Worm (Caenorhabditis elegans) whole organism, young adult: ENCODE measurements around the gene ins-23.

Source experiments
- B0261.1 ChIP-seq: sonication (generic microtip); optimal IDR thresholded peaks from 2 replicates; lab custom pipeline; 2016; ENCODE audit warnings: mild to moderate bottlenecking, missing genetic modification characterization, moderate library complexity, missing compliant biosample characterization
- F10E7.11 ChIP-seq: sonication (generic microtip); optimal IDR thresholded peaks from 2 replicates; lab custom pipeline; 2017; ENCODE audit warnings: mild to moderate bottlenecking, missing genetic modification characterization, moderate library complexity, missing compliant biosample characterization
- F39B2.1 ChIP-seq: fragments of 200-800 bp; sonication (Bioruptor generic); IDR thresholded peaks from 2 replicates; pipeline ENCODE4 v1.3.6; 2022; ENCODE audit warnings: missing genetic modification reagents, missing genetic modification characterization, missing compliant biosample characterization
- F49E8.2 ChIP-seq: sonication (generic microtip); optimal IDR thresholded peaks from 3 replicates; lab custom pipeline; 2017; ENCODE audit warnings: missing genetic modification characterization, mild to moderate bottlenecking, missing compliant biosample characterization, antibody characterized with exemption, moderate library complexity; ENCODE audit not compliant: insufficient read depth
- T07F8.4 ChIP-seq: sonication (generic microtip); optimal IDR thresholded peaks from 2 replicates; lab custom pipeline; 2016; ENCODE audit warnings: mild to moderate bottlenecking, missing genetic modification characterization, moderate library complexity, missing compliant biosample characterization
- Y95B8A.8 ChIP-seq: fragments of 200-800 bp; sonication (Bioruptor generic); IDR thresholded peaks from 2 replicates; pipeline ENCODE4 v1.3.6; 2022; ENCODE audit warnings: missing genetic modification reagents, missing genetic modification characterization, missing compliant biosample characterization
- ama-1 ChIP-seq, 3 experiments: fragments of 150-350 bp in 1 of 3; sonication (generic microtip) in 2 of 3; optimal IDR thresholded peaks; 2 replicates each; lab custom pipeline; 2014 to 2018; ENCODE audit warnings: missing biosample characterization in 2 of 3, missing genetic modification characterization in 2 of 3, missing genetic modification reagents in 2 of 3
- aptf-2 ChIP-seq: fragments of 200-800 bp; sonication (Bioruptor generic); conservative IDR thresholded peaks from 2 replicates; pipeline ENCODE4 v1.3.6; 2022; ENCODE audit warnings: missing genetic modification reagents, missing genetic modification characterization, missing compliant biosample characterization
- attf-6 ChIP-seq: fragments of 200-800 bp; sonication (Bioruptor generic); IDR thresholded peaks from 2 replicates; pipeline ENCODE4 v1.3.6; 2022; ENCODE audit warnings: missing genetic modification reagents, missing genetic modification characterization, missing compliant biosample characterization
- cebp-1 ChIP-seq, 2 experiments: fragments of 200-800 bp in 1 of 2; sonication (Bioruptor generic) in 1 of 2; sonication (generic microtip) in 1 of 2; IDR thresholded peaks in 1 of 2; optimal IDR thresholded peaks in 1 of 2; 2 replicates each; pipeline versions ENCODE4 v1.3.6 to Lab custom; 2017 to 2022; ENCODE audit warnings: missing compliant biosample characterization in 2 of 2, missing genetic modification characterization in 2 of 2, mild to moderate bottlenecking in 1 of 2, missing genetic modification reagents in 1 of 2, moderate library complexity in 1 of 2
- ceh-58 ChIP-seq: fragments of 200-800 bp; sonication (Bioruptor generic); IDR thresholded peaks from 2 replicates; pipeline ENCODE4 v1.3.6; 2022; ENCODE audit warnings: missing genetic modification characterization, missing compliant biosample characterization
- chd-7 ChIP-seq: sonication (generic microtip); optimal IDR thresholded peaks from 2 replicates; lab custom pipeline; 2016; ENCODE audit warnings: mild to moderate bottlenecking, missing genetic modification characterization, moderate library complexity, missing compliant biosample characterization
- efl-1 ChIP-seq: fragments of 150-350 bp; optimal IDR thresholded peaks from 2 replicates; lab custom pipeline; 2014; ENCODE audit warnings: missing biosample characterization, missing genetic modification reagents, missing genetic modification characterization
- egl-44 ChIP-seq: fragments of 200-800 bp; sonication (Bioruptor generic); IDR thresholded peaks from 2 replicates; pipeline ENCODE4 v1.3.6; 2022; ENCODE audit warnings: missing genetic modification reagents, missing genetic modification characterization, missing compliant biosample characterization
- fkh-3 ChIP-seq: sonication (generic microtip); optimal IDR thresholded peaks from 2 replicates; lab custom pipeline; 2016; ENCODE audit warnings: mild to moderate bottlenecking, missing genetic modification characterization, missing compliant biosample characterization
- hsf-1 ChIP-seq: fragments of 200-800 bp; sonication (Bioruptor generic); IDR thresholded peaks from 2 replicates; pipeline ENCODE4 v1.3.6; 2022; ENCODE audit warnings: missing genetic modification reagents, missing genetic modification characterization, missing compliant biosample characterization
- lag-1 ChIP-seq: fragments of 200-800 bp; sonication (Bioruptor generic); IDR thresholded peaks from 2 replicates; pipeline ENCODE4 v1.3.6; 2022; ENCODE audit warnings: missing genetic modification reagents, missing genetic modification characterization, missing compliant biosample characterization
- let-607 ChIP-seq, 2 experiments: fragments of 200-800 bp in 1 of 2; sonication (Bioruptor generic) in 1 of 2; sonication (generic microtip) in 1 of 2; optimal IDR thresholded peaks; 2 replicates each; lab custom pipeline; 2016 to 2018; ENCODE audit warnings: mild to moderate bottlenecking in 2 of 2, missing compliant biosample characterization in 2 of 2, missing genetic modification characterization in 2 of 2, moderate library complexity in 2 of 2, missing genotype in 1 of 2
- lir-1 ChIP-seq: fragments of 200-800 bp; sonication (Bioruptor generic); conservative IDR thresholded peaks from 2 replicates; pipeline ENCODE4 v1.3.6; 2022; ENCODE audit warnings: missing genetic modification reagents, missing genetic modification characterization, missing compliant biosample characterization
- lsl-1 ChIP-seq: fragments of 200-800 bp; sonication (Bioruptor generic); optimal IDR thresholded peaks from 2 replicates; lab custom pipeline; 2018; ENCODE audit warnings: mild to moderate bottlenecking, missing genetic modification characterization, moderate library complexity, missing compliant biosample characterization
- madf-10 ChIP-seq: sonication (generic microtip); optimal IDR thresholded peaks from 2 replicates; lab custom pipeline; 2016; ENCODE audit warnings: mild to moderate bottlenecking, missing genetic modification characterization, missing compliant biosample characterization
- madf-6 ChIP-seq: fragments of 200-800 bp; sonication (Bioruptor generic); IDR thresholded peaks from 2 replicates; pipeline ENCODE4 v1.3.6; 2022; ENCODE audit warnings: missing genetic modification reagents, missing genetic modification characterization, missing compliant biosample characterization
- madf-8 ChIP-seq: fragments of 200-800 bp; sonication (Bioruptor generic); conservative IDR thresholded peaks from 2 replicates; pipeline ENCODE4 v1.3.6; 2022; ENCODE audit warnings: missing genetic modification reagents, missing genetic modification characterization, missing compliant biosample characterization
- mcd-1 ChIP-seq: fragments of 200-800 bp; sonication (Bioruptor generic); IDR thresholded peaks from 2 replicates; pipeline ENCODE4 v1.3.6; 2022; ENCODE audit warnings: missing genetic modification reagents, missing genetic modification characterization, missing compliant biosample characterization
- mel-28 ChIP-seq: sonication (generic microtip); optimal IDR thresholded peaks from 2 replicates; lab custom pipeline; 2016; ENCODE audit warnings: borderline replicate concordance, mild to moderate bottlenecking, missing genetic modification characterization, missing compliant biosample characterization
- nhr-27 ChIP-seq: fragments of 200-800 bp; sonication (Bioruptor generic); optimal IDR thresholded peaks from 2 replicates; lab custom pipeline; 2018; ENCODE audit warnings: mild to moderate bottlenecking, missing genetic modification characterization, moderate library complexity, missing compliant biosample characterization
- nhr-80 ChIP-seq: sonication (generic microtip); optimal IDR thresholded peaks from 2 replicates; lab custom pipeline; 2016; ENCODE audit warnings: missing genetic modification characterization, missing compliant biosample characterization
- nhr-90 ChIP-seq: sonication (generic microtip); optimal IDR thresholded peaks from 2 replicates; lab custom pipeline; 2016; ENCODE audit warnings: missing genotype, mild to moderate bottlenecking, missing genetic modification characterization, missing compliant biosample characterization
- pha-4 ChIP-seq: fragments of 150-350 bp; sonication (generic microtip); optimal IDR thresholded peaks from 2 replicates; lab custom pipeline; 2014; ENCODE audit warnings: missing biosample characterization, missing genetic modification reagents, missing genetic modification characterization
- rcor-1 ChIP-seq: fragments of 200-800 bp; sonication (Bioruptor generic); IDR thresholded peaks from 2 replicates; pipeline ENCODE4 v1.3.6; 2022; ENCODE audit warnings: missing genetic modification reagents, missing genetic modification characterization, missing compliant biosample characterization
- rec-8 ChIP-seq, 2 experiments: sonication (generic microtip); optimal IDR thresholded peaks; 2 replicates each; lab custom pipeline; 2016; ENCODE audit warnings: mild to moderate bottlenecking in 2 of 2, missing genetic modification characterization in 2 of 2, missing genetic modification reagents in 2 of 2, missing genotype in 2 of 2, missing biosample characterization in 1 of 2, missing compliant biosample characterization in 1 of 2, moderate library complexity in 1 of 2
- repo-1 ChIP-seq: sonication (generic microtip); optimal IDR thresholded peaks from 2 replicates; lab custom pipeline; 2017; ENCODE audit warnings: mild to moderate bottlenecking, missing genetic modification characterization, missing compliant biosample characterization
- sea-2 ChIP-seq: fragments of 200-800 bp; sonication (Bioruptor generic); IDR thresholded peaks from 2 replicates; pipeline ENCODE4 v1.3.6; 2022; ENCODE audit warnings: missing genetic modification characterization, missing compliant biosample characterization
- snpc-3.4 ChIP-seq: sonication (generic microtip); optimal IDR thresholded peaks from 2 replicates; lab custom pipeline; 2017; ENCODE audit warnings: missing genetic modification characterization, mild to moderate bottlenecking, missing compliant biosample characterization, antibody characterized with exemption, moderate library complexity, missing genotype, missing genetic modification reagents
- sptf-2 ChIP-seq: fragments of 200-800 bp; sonication (Bioruptor generic); optimal IDR thresholded peaks from 2 replicates; lab custom pipeline; 2018; ENCODE audit warnings: mild to moderate bottlenecking, missing genetic modification characterization, missing compliant biosample characterization
- unc-130 ChIP-seq: sonication (generic microtip); optimal IDR thresholded peaks from 2 replicates; lab custom pipeline; 2016; ENCODE audit warnings: missing genetic modification reagents, missing genetic modification characterization, missing compliant biosample characterization
- unc-62 ChIP-seq: fragments of 150-350 bp; optimal IDR thresholded peaks from 2 replicates; lab custom pipeline; 2014; ENCODE audit warnings: missing biosample characterization, missing genetic modification reagents, missing genetic modification characterization
- zfh-2 ChIP-seq: fragments of 200-800 bp; sonication (Bioruptor generic); conservative IDR thresholded peaks from 2 replicates; pipeline ENCODE4 v1.3.6; 2022; ENCODE audit warnings: missing genetic modification reagents, missing genetic modification characterization, missing compliant biosample characterization
- ztf-6 ChIP-seq: fragments of 200-800 bp; sonication (Bioruptor generic); IDR thresholded peaks from 2 replicates; pipeline ENCODE4 v1.3.6; 2022; ENCODE audit warnings: missing genetic modification reagents, missing genetic modification characterization, missing compliant biosample characterization

Gene ins-23

ce11 chrIII:10056033-10056432 lies 28.0 kb downstream of the ins-23 start, which contains the start of gene T16G12.10 (continued):
- TF ChIP-seq cebp-1 (GFP tag; IDR thresholded peaks at IDR 0.05; lab: Robert Waterston, UW) = no peak
- TF ChIP-seq cebp-1 (tag; optimal IDR thresholded peaks at IDR 0.05; lab: Kevin White, UChicago) = no peak

ce11 chrIII:10057518-10057917 lies 29.5 kb downstream of the ins-23 start, which contains the start of gene T16G12.4:
Gene T16G12.4 (plus strand): TSS chrIII:10057818.
- no peak for TF ChIP-seq mel-28 (tag; lab: Kevin White, UChicago)
- TF ChIP-seq let-607 (tag; optimal IDR thresholded peaks at IDR 0.05; lab: Kevin White, UChicago) = no peak
- no peak for TF ChIP-seq repo-1 (tag; lab: Kevin White, UChicago)
- TF ChIP-seq nhr-90 (tag; lab: Kevin White, UChicago) = no peak
- no peak for TF ChIP-seq madf-8
- TF ChIP-seq sptf-2 = no peak
- TF ChIP-seq ceh-58 (GFP tag; lab: Robert Waterston, UW) = no peak
- TF ChIP-seq lsl-1 (GFP tag; lab: Kevin White, UChicago) = no peak
- TF ChIP-seq zfh-2 (GFP tag; lab: Robert Waterston, UW) = no peak
- TF ChIP-seq unc-62 = no peak
- TF ChIP-seq unc-130 (GFP tag; lab: Kevin White, UChicago) = no peak
- no peak for TF ChIP-seq F10E7.11 (tag; lab: Kevin White, UChicago)
- no peak for TF ChIP-seq hsf-1 (GFP tag; lab: Robert Waterston, UW)
- TF ChIP-seq chd-7 = no peak
- TF ChIP-seq ztf-6 (GFP tag; lab: Robert Waterston, UW) = no peak
- no peak for TF ChIP-seq lir-1
- no peak for TF ChIP-seq mcd-1 (GFP tag; lab: Robert Waterston, UW)
- TF ChIP-seq egl-44 (GFP tag; lab: Robert Waterston, UW) = no peak

- no peak for TF ChIP-seq nhr-80 (tag; lab: Kevin White, UChicago)
- no peak for TF ChIP-seq Y95B8A.8
- no peak for TF ChIP-seq efl-1 (GFP tag; lab: Kevin White, UChicago)
- no peak for TF ChIP-seq madf-6 (GFP tag; lab: Robert Waterston, UW)
- TF ChIP-seq lag-1 (GFP tag; lab: Robert Waterston, UW) = no peak
- no peak for TF ChIP-seq T07F8.4
- TF ChIP-seq nhr-27 (tag; lab: Kevin White, UChicago) = no peak
- no peak for TF ChIP-seq B0261.1 (tag; lab: Kevin White, UChicago)
- TF ChIP-seq ztf-6 (GFP tag; lab: Robert Waterston, UW) = no peak
- no peak for TF ChIP-seq sea-2 (GFP tag; lab: Robert Waterston, UW)
- TF ChIP-seq sptf-2 = no peak
- no peak for TF ChIP-seq F39B2.1 (GFP tag; lab: Robert Waterston, UW)
Observed at ce11 chrIII:10059002-10059401, 31.0 kb downstream of the ins-23 start, which contains the start of gene T16G12.8. Gene T16G12.8 (plus strand): TSS chrIII:10059302.

ce11 chrIII:10060573-10060972 lies 32.5 kb downstream of the ins-23 start, which contains the start of gene T16G12.13:
Gene T16G12.13 (plus strand): TSS chrIII:10060865.
- TF ChIP-seq efl-1 (GFP tag; lab: Kevin White, UChicago) (peak; percentile 31), pha-4 (no peak), fkh-3 (tag; lab: Kevin White, UChicago) (no peak), ama-1 (optimal IDR thresholded peaks at IDR 0.05; lab: Kevin White, UChicago) (no peak), ama-1 (GFP tag; optimal IDR thresholded peaks at IDR 0.05; lab: Kevin White, UChicago) (no peak), attf-6 (no peak), madf-6 (GFP tag; lab: Robert Waterston, UW) (peak; percentile 37; the same call in 1 of the 2 replicates), rcor-1 (no peak), aptf-2 (GFP tag; lab: Robert Waterston, UW) (peak; percentile 91), madf-10 (no peak), rec-8 (tag; optimal IDR thresholded peaks at IDR 0.05; lab: Kevin White, UChicago) (no peak), snpc-3.4 (tag; lab: Kevin White, UChicago) (no peak), F49E8.2 (no peak)
